Fruit fly (Drosophila melanogaster): ENCODE results near the gene Adk1.
A peak's percentile ranks its signal among the peaks of the same experiment; 100 is the strongest.

Gene Adk1

DNA sequence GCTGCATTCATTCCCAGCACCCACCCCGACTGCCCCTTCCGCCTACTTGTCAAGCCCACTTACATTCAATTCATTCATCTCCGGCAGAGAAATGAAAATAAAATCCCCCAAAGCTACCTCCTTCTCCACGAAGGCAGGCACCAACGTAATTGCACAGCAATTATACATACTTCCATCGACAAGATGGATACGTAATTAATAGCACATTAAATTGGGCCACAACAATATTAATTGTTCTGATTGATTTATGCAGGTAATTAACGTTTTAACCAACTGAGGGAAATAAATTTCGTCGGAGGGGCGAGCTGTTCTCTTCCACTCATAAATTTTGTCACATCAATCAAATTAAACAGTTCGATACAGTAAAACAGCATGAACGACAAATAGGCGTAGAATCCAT lies at the start of gene Adk1:
Adk1 (plus strand) TSS at position 301 of the 400 bp plus-strand sequence.
- TF ChIP-seq noc (tag; optimal IDR thresholded peaks at IDR 0.05): no peak

dm6 chr3R:12158495-12158894 lies 39.2 kb upstream of the Adk1 start, which contains the start of gene dpr15:
dpr15 (minus strand) TSS chr3R:12158595.
- no peak for TF ChIP-seq noc (tag; optimal IDR thresholded peaks at IDR 0.05)

dm6 chr3R:12166086-12166485 lies 31.7 kb upstream of the Adk1 start, which contains the start of gene Cpn:
Cpn (minus strand) TSS chr3R:12166186.
- TF ChIP-seq noc (tag; optimal IDR thresholded peaks at IDR 0.05): no peak

- no peak for TF ChIP-seq noc (tag; optimal IDR thresholded peaks at IDR 0.05)
These were observed 29.4 kb upstream of the Adk1 start for dm6 chr3R:12168348-12168747.

DNA sequence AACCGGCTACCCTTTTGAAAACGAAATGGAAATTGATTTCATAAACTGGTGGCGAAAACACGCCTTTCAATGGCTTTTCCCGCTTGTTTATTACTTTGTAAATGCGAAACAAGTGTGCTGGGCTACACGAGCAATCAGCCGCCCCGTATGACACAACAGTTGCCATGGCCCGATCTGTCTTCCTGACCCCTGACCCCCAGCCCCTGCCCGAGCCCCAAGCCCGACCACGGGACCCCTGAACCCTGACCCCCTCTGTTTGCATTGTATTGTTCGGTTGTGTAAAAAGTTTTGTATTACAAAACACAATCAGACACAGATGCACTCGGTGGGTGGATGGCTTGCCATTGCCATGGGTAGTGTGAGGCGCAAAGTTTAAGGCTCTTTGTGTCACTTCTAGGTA lies 12.1 kb upstream of the Adk1 start:
- no peak for TF ChIP-seq noc (tag; optimal IDR thresholded peaks at IDR 0.05)

dm6 chr3R:12194911-12195310 lies 2.8 kb upstream of the Adk1 start, which contains the start of the genes eIF3d2 and CG43450:
eIF3d2 (minus strand) TSS chr3R:12195011.
CG43450 (plus strand) TSS chr3R:12195294.
- TF ChIP-seq noc (tag; optimal IDR thresholded peaks at IDR 0.05): no peak

- TF ChIP-seq noc (tag; optimal IDR thresholded peaks at IDR 0.05): no peak
These were observed 1.6 kb upstream of the Adk1 start for dm6 chr3R:12196100-12196499.

dm6 chr3R:12210260-12210659 lies 12.5 kb downstream of the Adk1 start, which contains the start of gene CG4830:
CG4830 (minus strand) TSS chr3R:12210360.
- no peak for TF ChIP-seq noc (tag; optimal IDR thresholded peaks at IDR 0.05)

DNA sequence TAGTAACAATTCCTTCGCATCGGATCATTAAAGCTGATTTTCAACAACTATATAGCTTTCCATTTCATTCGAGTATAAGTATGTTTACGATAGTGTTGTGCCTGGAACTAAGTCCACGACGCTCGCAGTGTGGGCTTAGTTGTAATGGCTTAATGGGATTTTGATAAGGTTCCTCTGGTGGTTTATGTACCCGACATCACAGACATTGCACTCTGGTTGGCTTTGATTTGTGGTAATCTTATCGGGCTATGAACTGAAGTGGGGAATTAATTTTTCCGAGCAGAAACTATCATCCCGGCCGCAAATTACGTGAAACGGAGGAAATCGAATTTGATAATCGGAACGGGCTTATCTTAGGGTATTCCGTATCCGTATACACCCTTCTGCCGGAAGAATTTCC lies 13.8 kb downstream of the Adk1 start:
- TF ChIP-seq noc (tag; optimal IDR thresholded peaks at IDR 0.05): no peak

- TF ChIP-seq noc (tag; optimal IDR thresholded peaks at IDR 0.05): no peak
These were observed 16.5 kb downstream of the Adk1 start, which contains the start of gene CG14742 for dm6 chr3R:12214201-12214600. CG14742 (plus strand) TSS chr3R:12214501.

DNA sequence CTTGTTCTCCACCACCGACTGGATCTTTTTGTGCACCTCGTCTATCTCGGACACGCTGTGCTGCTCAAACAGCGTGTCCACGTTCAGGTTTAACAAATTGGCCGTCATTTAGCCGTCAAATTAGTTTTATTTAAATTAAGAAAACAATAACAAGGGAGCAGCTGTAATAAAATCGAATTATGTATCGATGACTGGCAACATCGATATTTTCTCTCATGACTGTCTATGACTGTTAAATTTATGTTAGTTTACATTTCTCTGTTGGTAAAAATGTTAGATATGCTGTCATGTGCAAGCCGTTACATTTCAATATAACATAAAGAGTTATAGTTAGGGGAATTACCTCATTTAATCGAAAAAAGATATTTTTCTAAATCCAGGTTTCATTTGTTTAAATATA lies 21.8 kb downstream of the Adk1 start, which contains the start of gene Cog1:
Cog1 (minus strand) TSS at position 190 of the 400 bp plus-strand sequence.
- no peak for TF ChIP-seq noc (tag; optimal IDR thresholded peaks at IDR 0.05)

DNA sequence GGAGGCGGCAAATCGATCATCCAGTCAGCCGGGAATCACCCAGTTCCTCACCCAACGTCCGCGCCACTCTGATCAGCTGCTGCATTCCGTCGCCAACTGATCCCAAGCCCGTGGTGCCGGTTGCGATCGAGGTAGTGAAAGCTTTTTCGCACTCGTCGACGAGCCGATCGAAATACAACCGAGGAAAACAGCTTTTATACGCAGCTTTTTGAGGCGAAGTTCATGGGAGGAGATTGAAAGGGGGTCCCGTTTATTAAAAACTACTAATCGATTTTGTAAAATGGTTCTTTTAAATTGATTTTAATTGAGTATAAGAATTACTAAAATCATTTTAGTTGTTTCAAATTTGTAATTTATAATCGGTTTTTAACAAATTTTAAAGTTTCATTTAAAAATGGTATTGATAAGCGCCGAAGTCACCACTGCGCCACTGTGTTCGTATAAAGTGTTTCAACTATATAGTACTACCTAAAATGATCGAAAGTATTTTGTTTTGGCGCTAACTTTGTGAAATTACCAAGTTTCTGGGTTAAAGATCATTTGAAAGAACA lies 23.7 kb downstream of the Adk1 start, which contains the start of gene CG4860:
CG4860 (minus strand) TSS at position 99 of the 551 bp plus-strand sequence.
- TF ChIP-seq noc (tag; optimal IDR thresholded peaks at IDR 0.05): peak; percentile 91

DNA sequence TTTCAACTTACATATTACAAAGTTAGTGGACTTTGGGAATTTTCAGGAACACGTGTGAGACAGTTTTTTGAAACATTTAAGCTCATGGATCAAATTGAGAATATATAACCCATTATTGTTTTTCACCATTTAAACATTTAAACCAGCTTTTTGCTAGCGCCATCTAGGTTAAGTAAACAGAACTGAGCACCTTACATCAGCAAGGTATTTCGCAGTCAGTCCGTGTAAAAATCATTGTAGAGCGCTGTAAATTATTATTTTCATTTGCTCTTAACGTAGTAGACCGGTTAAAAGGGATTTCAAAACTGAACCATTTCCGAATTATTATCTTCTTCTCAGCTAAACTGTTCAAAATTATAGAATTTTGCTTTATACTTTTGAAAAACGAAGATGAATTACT lies 24.4 kb downstream of the Adk1 start, which contains the start of gene Rsbp15:
Rsbp15 (plus strand) TSS at position 295 of the 400 bp plus-strand sequence.
- TF ChIP-seq noc (tag; optimal IDR thresholded peaks at IDR 0.05): no peak

dm6 chr3R:12224919-12225318 lies 27.2 kb downstream of the Adk1 start, which contains the start of gene CG17404:
CG17404 (minus strand) TSS chr3R:12225019.
- TF ChIP-seq noc (tag; optimal IDR thresholded peaks at IDR 0.05): no peak

- TF ChIP-seq noc (tag; optimal IDR thresholded peaks at IDR 0.05): no peak
These were observed 28.5 kb downstream of the Adk1 start, which contains the start of gene CG12256 for dm6 chr3R:12226239-12226638. CG12256 (minus strand) TSS chr3R:12226339.

DNA sequence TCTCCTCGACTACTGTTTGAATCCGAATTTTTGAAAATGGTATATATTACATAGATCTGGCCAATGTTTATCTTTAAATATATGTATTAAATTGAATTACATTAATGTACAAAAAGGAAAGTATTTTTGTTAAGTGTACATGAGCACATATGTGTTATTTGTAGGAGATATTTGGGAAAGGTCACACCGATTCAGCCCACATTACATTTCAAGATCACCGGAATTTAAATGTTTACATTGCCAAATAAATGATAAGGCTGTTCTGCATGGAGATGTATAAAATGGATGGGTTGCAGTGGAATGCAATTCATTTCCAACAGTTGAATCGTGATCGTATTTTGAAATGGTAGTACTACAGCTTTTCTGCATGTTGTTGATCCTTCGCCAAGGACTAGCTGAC lies 31.4 kb downstream of the Adk1 start, which contains the start of gene CG3916:
CG3916 (plus strand) TSS at position 301 of the 400 bp plus-strand sequence.
- no peak for TF ChIP-seq noc (tag; optimal IDR thresholded peaks at IDR 0.05)

dm6 chr3R:12232629-12233028 lies 34.9 kb downstream of the Adk1 start, which contains the start of gene Pglym87:
Pglym87 (minus strand) TSS chr3R:12232729.
- no peak for TF ChIP-seq noc (tag; optimal IDR thresholded peaks at IDR 0.05)
